Worm (Caenorhabditis elegans): ENCODE results near the gene ZK262.2.

DNA sequence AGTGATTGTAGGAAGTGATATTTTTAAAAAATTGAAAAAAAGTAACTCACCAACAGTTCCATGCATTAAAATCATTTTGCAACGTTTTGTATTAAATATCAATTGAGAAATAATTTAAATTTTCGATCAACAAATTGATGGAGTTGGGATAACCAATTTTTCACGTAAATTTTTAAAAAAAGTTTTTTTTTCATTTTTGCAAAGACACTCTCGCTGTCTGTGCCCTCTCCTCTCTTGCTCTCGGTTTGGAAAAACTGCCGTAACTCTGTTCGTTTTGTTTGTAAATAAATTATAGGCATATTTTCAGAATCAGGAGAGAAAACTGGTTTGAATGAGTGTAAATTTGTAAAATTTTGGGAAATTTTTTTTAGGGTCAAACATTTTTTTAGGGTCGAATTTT is 15.0 kb downstream of the ZK262.2 start, which contains the start of gene Y51A2B.16:
- TF ChIP-seq ceh-24 (tag; optimal IDR thresholded peaks at IDR 0.05) (no peak), zip-5 (tag; optimal IDR thresholded peaks at IDR 0.05) (no peak), npax-4 (tag; optimal IDR thresholded peaks at IDR 0.05) (no peak), pag-3 (tag; optimal IDR thresholded peaks at IDR 0.05; ENCODE audit: borderline replicate concordance) (no peak), Y22D7AL.16 (tag; optimal IDR thresholded peaks at IDR 0.05) (no peak)
